Worm (Caenorhabditis elegans): ENCODE results near the gene daf-22.

daf-22 gene

DNA sequence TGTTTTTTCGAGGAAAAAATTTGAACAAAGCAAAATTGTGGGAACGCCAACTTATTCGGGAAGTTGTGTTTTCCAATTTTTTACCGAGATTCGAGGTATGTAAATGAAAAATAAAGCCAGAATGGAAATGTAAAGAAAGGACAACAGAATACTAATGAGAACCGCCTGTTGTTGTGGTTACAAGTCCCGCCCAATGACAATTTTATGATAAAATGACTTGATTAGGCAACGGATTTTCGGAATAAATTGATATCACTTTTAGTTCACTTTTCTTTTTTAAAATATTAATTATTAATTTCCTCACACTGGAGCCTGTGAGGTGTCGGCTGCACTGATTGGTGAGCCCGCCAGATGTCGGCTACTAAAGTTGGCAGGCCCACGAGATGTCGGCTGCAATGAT, 6.9 kb upstream of the daf-22 start, which contains the start of gene dct-12:
Gene dct-12 (minus strand): TSS at position 101 of the 400 bp plus-strand sequence.
- no peak for TF ChIP-seq hmg-11 (tag; optimal IDR thresholded peaks at IDR 0.05)
- TF ChIP-seq snpc-4 (tag; optimal IDR thresholded peaks at IDR 0.05), result no peak
- TF ChIP-seq fkh-2 (tag; optimal IDR thresholded peaks at IDR 0.05), result no peak
- TF ChIP-seq elt-1 (tag; optimal IDR thresholded peaks at IDR 0.05), result no peak
- TF ChIP-seq jun-1 (tag; optimal IDR thresholded peaks at IDR 0.05), result no peak
- no peak for TF ChIP-seq mdl-1 (tag; optimal IDR thresholded peaks at IDR 0.05)
- TF ChIP-seq elt-2 (tag; optimal IDR thresholded peaks at IDR 0.05), result no peak
- TF ChIP-seq ceh-82 (tag; optimal IDR thresholded peaks at IDR 0.05), result no peak
- no peak for TF ChIP-seq nhr-12 (tag; optimal IDR thresholded peaks at IDR 0.05)
- no peak for TF ChIP-seq elt-3 (tag; optimal IDR thresholded peaks at IDR 0.05)

DNA sequence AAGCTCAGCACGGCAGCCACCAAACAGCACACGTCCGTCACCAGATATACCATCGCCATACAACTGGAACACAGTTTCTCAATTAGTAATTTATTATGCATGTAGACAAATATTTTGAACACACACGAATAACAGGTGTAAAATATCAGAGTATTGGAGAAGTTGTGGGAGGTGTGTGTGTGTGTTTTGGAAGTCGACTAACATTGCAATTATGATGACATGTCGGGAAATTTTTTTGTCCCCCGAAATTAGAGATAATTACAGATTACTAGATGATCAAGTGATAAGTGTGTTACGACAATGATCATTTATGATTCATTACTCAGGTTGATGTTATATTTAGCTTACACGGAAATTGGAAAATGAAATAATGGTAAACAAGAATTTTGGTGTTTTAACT, 4.2 kb upstream of the daf-22 start, which contains the start of gene Y57A10C.8:
Gene Y57A10C.8 (minus strand): TSS at position 101 of the 400 bp plus-strand sequence.
- TF ChIP-seq lin-15B (tag; optimal IDR thresholded peaks at IDR 0.05) (no peak), jun-1 (tag; optimal IDR thresholded peaks at IDR 0.05) (no peak), daf-12 (tag; optimal IDR thresholded peaks at IDR 0.05) (no peak), fos-1 (tag; optimal IDR thresholded peaks at IDR 0.05) (no peak), nhr-12 (tag; optimal IDR thresholded peaks at IDR 0.05) (no peak), fkh-2 (tag; optimal IDR thresholded peaks at IDR 0.05) (no peak), nhr-23 (tag; optimal IDR thresholded peaks at IDR 0.05) (no peak), R02D3.7 (tag; optimal IDR thresholded peaks at IDR 0.05) (no peak), pha-4 (tag; optimal IDR thresholded peaks at IDR 0.05) (no peak), sea-2 (GFP tag; optimal IDR thresholded peaks at IDR 0.05) (no peak), egl-5 (tag; optimal IDR thresholded peaks at IDR 0.05) (no peak), ceh-9 (tag; optimal IDR thresholded peaks at IDR 0.05) (no peak), hmg-11 (tag; optimal IDR thresholded peaks at IDR 0.05) (no peak), lin-39 (tag; optimal IDR thresholded peaks at IDR 0.05) (no peak), unc-62 (GFP tag; optimal IDR thresholded peaks at IDR 0.05) (no peak), unc-39 (tag; optimal IDR thresholded peaks at IDR 0.05) (no peak)

DNA sequence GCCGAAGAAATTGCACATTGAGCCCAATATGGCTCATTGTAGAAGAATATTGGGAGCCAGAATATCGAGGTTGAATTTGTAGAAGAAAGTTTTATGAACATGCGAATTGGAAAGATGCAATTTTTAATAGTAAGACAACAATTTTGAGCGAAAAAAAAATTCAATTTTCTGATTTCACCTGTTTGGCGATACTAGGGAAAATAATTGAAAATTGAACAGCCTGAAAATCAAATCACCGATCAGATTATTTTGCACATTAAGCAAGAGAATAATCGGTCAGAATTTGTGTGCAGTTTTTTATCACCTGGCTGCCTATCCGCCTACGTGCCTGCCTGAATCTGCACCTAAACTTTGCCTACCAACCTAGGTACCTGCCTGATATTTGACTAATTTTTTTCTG, 5.0 kb downstream of the daf-22 start, which contains the start of gene sre-26:
Gene sre-26 (minus strand): TSS at position 101 of the 400 bp plus-strand sequence.
- TF ChIP-seq aly-2 (tag; optimal IDR thresholded peaks at IDR 0.05), result no peak
- TF ChIP-seq nhr-43 (tag; optimal IDR thresholded peaks at IDR 0.05; ENCODE audit: poor library complexity, severe bottlenecking), result no peak
- TF ChIP-seq fos-1 (tag; optimal IDR thresholded peaks at IDR 0.05), result no peak
- no peak for TF ChIP-seq egl-27 (tag; optimal IDR thresholded peaks at IDR 0.05)
- TF ChIP-seq nhr-23 (tag; optimal IDR thresholded peaks at IDR 0.05), result no peak
- no peak for TF ChIP-seq nhr-25 (tag; optimal IDR thresholded peaks at IDR 0.05)

DNA sequence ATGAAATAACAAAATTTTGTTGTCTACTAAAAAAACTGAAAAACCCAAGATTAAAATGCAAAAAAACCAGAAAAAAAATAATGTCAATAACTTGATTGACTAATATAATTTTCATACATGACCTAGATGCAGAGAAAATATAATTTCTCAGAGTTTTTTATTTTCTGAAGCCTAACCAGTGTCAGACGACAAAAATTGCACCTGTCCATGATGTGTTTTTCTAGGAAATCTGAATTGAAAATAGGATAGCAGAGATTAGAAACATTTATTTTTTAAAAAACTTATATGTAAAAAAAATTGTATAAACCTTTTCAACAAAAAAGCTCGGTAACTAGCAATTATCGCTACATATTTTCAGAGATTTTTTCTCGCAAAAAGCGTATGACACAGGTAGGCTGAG, 7.5 kb downstream of the daf-22 start:
- no peak for TF ChIP-seq snpc-4 (tag; optimal IDR thresholded peaks at IDR 0.05)
- TF ChIP-seq lin-15B (tag; optimal IDR thresholded peaks at IDR 0.05), result no peak
- TF ChIP-seq aly-2 (tag; optimal IDR thresholded peaks at IDR 0.05), result no peak
- TF ChIP-seq nhr-77 (tag; optimal IDR thresholded peaks at IDR 0.05), result no peak
- no peak for TF ChIP-seq fkh-10 (GFP tag; optimal IDR thresholded peaks at IDR 0.05)
- no peak for TF ChIP-seq pha-4 (tag; optimal IDR thresholded peaks at IDR 0.05)
- no peak for TF ChIP-seq egl-5 (tag; optimal IDR thresholded peaks at IDR 0.05)
- no peak for TF ChIP-seq elt-1 (tag; optimal IDR thresholded peaks at IDR 0.05)
- no peak for TF ChIP-seq fos-1 (tag; optimal IDR thresholded peaks at IDR 0.05)
- no peak for TF ChIP-seq nhr-28 (tag; optimal IDR thresholded peaks at IDR 0.05)
- no peak for TF ChIP-seq nhr-12 (tag; optimal IDR thresholded peaks at IDR 0.05)
- no peak for TF ChIP-seq ama-1 (optimal IDR thresholded peaks at IDR 0.05)

DNA sequence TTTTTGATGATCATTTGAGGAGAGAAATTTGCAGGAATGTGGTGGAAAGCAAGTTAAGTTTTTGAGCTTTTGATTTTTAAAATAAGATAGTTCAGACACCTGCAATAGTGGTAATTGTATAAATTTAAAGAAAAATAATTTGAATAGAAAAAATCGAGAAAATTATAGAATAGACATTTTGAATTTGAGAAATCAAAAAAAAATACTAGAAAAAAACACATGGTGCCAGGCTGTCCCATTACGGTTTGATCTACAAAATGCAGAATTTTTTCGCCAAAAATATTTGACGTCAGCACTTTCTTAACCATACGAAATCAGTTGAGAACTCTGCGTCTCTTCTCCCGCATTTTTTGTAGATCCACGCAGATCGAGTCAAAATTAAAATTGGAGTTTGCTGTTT, 8.0 kb downstream of the daf-22 start, which contains the start of gene sre-27:
Gene sre-27 (minus strand): TSS at position 101 of the 400 bp plus-strand sequence.
- no peak for TF ChIP-seq nhr-25 (tag; optimal IDR thresholded peaks at IDR 0.05)
- no peak for TF ChIP-seq ceh-82 (tag; optimal IDR thresholded peaks at IDR 0.05)
- TF ChIP-seq jun-1 (tag; optimal IDR thresholded peaks at IDR 0.05), result no peak
- no peak for TF ChIP-seq nhr-67 (tag; optimal IDR thresholded peaks at IDR 0.05)
- no peak for TF ChIP-seq fkh-10 (GFP tag; optimal IDR thresholded peaks at IDR 0.05)
- no peak for TF ChIP-seq aly-2 (tag; optimal IDR thresholded peaks at IDR 0.05)

DNA sequence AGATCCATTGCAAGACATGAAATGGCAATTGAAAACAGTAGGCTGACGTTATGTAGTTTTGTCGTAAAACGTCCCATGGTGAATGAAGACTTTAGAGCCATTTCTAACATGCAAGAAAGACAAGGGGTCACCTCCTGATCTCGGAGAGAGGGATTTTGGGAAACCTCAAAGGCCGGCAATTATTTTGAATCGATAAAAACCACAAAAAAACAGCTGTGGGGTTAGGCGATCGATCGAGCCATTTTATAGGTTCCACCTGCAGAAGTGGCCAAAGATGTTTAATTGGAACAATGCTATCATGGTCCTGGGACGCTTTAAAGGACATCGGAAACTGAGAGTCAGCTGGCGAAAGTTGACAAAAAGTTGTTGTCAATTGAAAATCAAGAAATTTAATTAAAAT, 10.7 kb downstream of the daf-22 start, which contains the start of gene Y57A10C.11:
Gene Y57A10C.11 (minus strand): TSS at position 101 of the 400 bp plus-strand sequence.
- TF ChIP-seq nhr-76 (tag; optimal IDR thresholded peaks at IDR 0.05) (no peak), tbx-2 (tag; optimal IDR thresholded peaks at IDR 0.05) (no peak), lin-39 (tag; optimal IDR thresholded peaks at IDR 0.05) (no peak), hmg-11 (tag; optimal IDR thresholded peaks at IDR 0.05) (no peak), ceh-16 (tag; optimal IDR thresholded peaks at IDR 0.05) (no peak), nhr-77 (tag; optimal IDR thresholded peaks at IDR 0.05) (no peak), R02D3.7 (tag; optimal IDR thresholded peaks at IDR 0.05) (no peak), pqm-1 (tag; optimal IDR thresholded peaks at IDR 0.05) (no peak), ama-1 (optimal IDR thresholded peaks at IDR 0.05) (no peak), aly-2 (tag; optimal IDR thresholded peaks at IDR 0.05) (no peak), eor-1 (tag; optimal IDR thresholded peaks at IDR 0.05) (no peak), elt-3 (tag; optimal IDR thresholded peaks at IDR 0.05) (no peak), sea-2 (GFP tag; optimal IDR thresholded peaks at IDR 0.05) (no peak), ZK546.5 (tag; optimal IDR thresholded peaks at IDR 0.05) (no peak), skn-1 (tag; optimal IDR thresholded peaks at IDR 0.05) (no peak), ztf-4 (tag; optimal IDR thresholded peaks at IDR 0.05) (no peak)
